Worm (Caenorhabditis elegans): Measurements from ENCODE around the gene T25B9.8.

- TF ChIP-seq hif-1 (tag; optimal IDR thresholded peaks at IDR 0.05) (no peak), mxl-2 (GFP tag; conservative IDR thresholded peaks at IDR 0.05) (no peak), lim-7 (GFP tag; IDR thresholded peaks at IDR 0.05) (no peak), fos-1 (tag; optimal IDR thresholded peaks at IDR 0.05) (no peak), T26A8.4 (GFP tag; IDR thresholded peaks at IDR 0.05) (no peak), lin-39 (tag; optimal IDR thresholded peaks at IDR 0.05) (no peak), T20F7.1 (GFP tag; optimal IDR thresholded peaks at IDR 0.05) (no peak), ztf-11 (tag; optimal IDR thresholded peaks at IDR 0.05) (no peak), jun-1 (tag; optimal IDR thresholded peaks at IDR 0.05) (no peak), spr-3 (GFP tag; optimal IDR thresholded peaks at IDR 0.05) (no peak), mes-2 (tag; optimal IDR thresholded peaks at IDR 0.05; ENCODE audit: poor library complexity, severe bottlenecking) (no peak), nhr-11 (tag; optimal IDR thresholded peaks at IDR 0.05) (no peak)
These were observed 10.3 kb downstream of the T25B9.8 start, which contains the start of the genes T25B9.4 and T25B9.6 for ce11 chrIV:10757616-10758193.

Data from whole organism, L4 larva.